Fruit fly (Drosophila melanogaster): ENCODE measurements around the gene qua.

Gene qua

DNA sequence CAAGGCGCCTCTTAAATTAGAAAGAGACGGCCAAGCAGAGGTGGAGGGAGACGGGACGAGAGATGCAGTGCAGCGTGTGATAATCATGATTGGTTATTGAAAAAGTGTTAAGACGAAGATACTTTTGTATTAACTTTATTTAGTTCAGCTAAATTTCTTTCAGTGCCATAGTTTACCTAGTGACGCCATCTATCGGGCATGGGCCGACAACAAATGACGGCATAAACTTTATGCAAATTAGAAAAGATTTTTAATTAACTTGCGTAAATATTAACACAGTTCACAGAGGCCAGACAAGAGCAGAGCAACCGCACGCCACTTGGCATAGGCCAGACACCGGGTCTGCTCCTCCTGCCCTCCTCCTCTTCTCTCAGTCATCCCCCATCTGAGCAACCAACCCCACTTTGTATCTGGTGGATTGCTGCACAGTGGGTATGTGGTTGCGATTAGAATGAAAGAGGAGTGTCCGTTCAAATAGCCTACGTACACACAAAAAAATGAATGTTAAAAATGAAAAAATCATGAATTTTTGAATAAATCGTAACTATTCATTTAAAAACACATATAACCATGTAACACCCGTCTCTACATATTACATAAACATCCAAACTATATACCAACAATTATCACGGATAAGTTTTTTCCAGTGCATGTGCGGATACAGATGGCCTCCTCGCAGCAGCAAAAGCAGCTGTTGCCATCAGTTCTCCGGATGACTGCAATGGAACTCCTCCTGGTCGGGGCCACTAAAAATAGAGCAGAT is 30.9 kb downstream of the qua start (continued):
- TF ChIP-seq CG4318 (GFP tag; optimal IDR thresholded peaks at IDR 0.05) (peak; percentile 80), Eip75B (GFP tag; optimal IDR thresholded peaks at IDR 0.05) (peak; percentile 79), svp (GFP tag) (no peak), Sox15 (GFP tag; optimal IDR thresholded peaks at IDR 0.05) (peak; percentile 23), Met (GFP tag; optimal IDR thresholded peaks at IDR 0.05) (peak; percentile 57), esn (GFP tag; optimal IDR thresholded peaks at IDR 0.05) (peak; percentile 61), CG32006 (GFP tag; optimal IDR thresholded peaks at IDR 0.05) (peak; percentile 85), Hr4 (GFP tag; optimal IDR thresholded peaks at IDR 0.05) (peak; percentile 90), topi (GFP tag; optimal IDR thresholded peaks at IDR 0.05) (peak; percentile 50), spab (GFP tag; optimal IDR thresholded peaks at IDR 0.05) (peak; percentile 64), CG3919 (GFP tag; optimal IDR thresholded peaks at IDR 0.05) (peak; percentile 84), CG8119 (GFP tag; IDR thresholded peaks at IDR 0.05) (peak; percentile 88), acj6 (GFP tag; optimal IDR thresholded peaks at IDR 0.05) (peak; percentile 80), Sox102F (GFP tag; optimal IDR thresholded peaks at IDR 0.05) (peak; percentile 52), eg (GFP tag; IDR thresholded peaks at IDR 0.05) (peak; percentile 89)

DNA sequence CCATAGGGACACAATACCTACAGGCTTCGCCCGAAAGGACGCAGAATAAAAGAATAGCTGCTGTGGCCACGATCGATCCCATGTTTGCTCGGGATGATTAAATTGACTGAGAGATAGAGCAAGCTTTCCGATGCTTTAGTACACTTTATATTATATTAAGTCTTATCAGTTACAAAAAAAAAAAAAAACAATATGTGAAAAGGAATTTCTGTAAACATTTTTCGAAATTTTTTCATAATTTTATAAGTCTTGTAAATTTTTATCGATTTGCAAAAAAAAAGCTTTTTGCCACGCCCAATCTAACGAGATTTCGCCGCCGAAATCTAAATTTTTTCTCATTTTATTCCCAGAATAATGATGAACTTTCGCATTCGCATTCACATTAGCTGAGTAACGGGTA is 39.1 kb downstream of the qua start, which contains the start of gene CG18563:
TSS of gene CG18563 (minus strand) at position 101 of the 400 bp plus-strand sequence.
- TF ChIP-seq CG11762 (GFP tag; optimal IDR thresholded peaks at IDR 0.05; ENCODE audit: insufficient read depth) (no peak), Eip78C (GFP tag) (peak; percentile 23)

- no peak for TF ChIP-seq Gug (GFP tag; IDR thresholded peaks at IDR 0.05)
- TF ChIP-seq CG8119 (GFP tag; IDR thresholded peaks at IDR 0.05) = no peak
- TF ChIP-seq cyc (GFP tag; optimal IDR thresholded peaks at IDR 0.05) = no peak
- TF ChIP-seq Eip78C (GFP tag) = peak; percentile 40
Measured at dm6 chr2L:17455823-17456222, 41.2 kb downstream of the qua start, which contains the start of gene SPH93. Gene SPH93 (minus strand): TSS chr2L:17455923.

dm6 chr2L:17452624-17453023 is 44.4 kb downstream of the qua start, which contains the start of gene CG5050:
Gene CG5050 (plus strand): TSS chr2L:17452924.
- no peak for TF ChIP-seq CG11902 (GFP tag; optimal IDR thresholded peaks at IDR 0.05)
- TF ChIP-seq Eip78C (GFP tag) = peak; percentile 22

DNA sequence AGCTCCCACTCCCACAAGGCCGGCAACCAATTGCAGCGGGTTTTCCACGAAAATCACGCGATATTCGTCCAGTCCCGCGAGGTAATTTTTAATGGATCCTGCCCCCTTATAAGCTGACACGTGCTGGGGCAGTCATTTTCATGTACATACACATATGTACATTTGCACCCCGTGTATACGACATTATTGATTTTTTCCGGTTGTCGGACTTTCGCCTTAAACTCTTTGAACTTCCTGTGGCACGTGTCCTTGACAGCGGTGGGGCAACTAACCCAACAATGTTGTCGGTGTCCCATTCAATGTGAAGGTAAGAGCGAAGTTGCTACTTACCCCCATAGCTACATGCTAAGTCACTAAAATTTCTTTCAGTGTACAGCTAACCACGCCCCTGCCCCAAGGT is 44.9 kb downstream of the qua start:
- TF ChIP-seq Gug (GFP tag; IDR thresholded peaks at IDR 0.05) (no peak), svp (GFP tag) (peak; percentile 62)

- TF ChIP-seq acj6 (GFP tag; optimal IDR thresholded peaks at IDR 0.05) (peak; percentile 78), OdsH (GFP tag; optimal IDR thresholded peaks at IDR 0.05) (peak; percentile 83), net (GFP tag; optimal IDR thresholded peaks at IDR 0.05) (peak; percentile 81), CG31627 (GFP tag; optimal IDR thresholded peaks at IDR 0.05) (peak; percentile 70), dac (GFP tag; optimal IDR thresholded peaks at IDR 0.05) (no peak), CG8119 (GFP tag; IDR thresholded peaks at IDR 0.05) (peak; percentile 63; the same call in 2 of the 3 replicates), Met (GFP tag; optimal IDR thresholded peaks at IDR 0.05) (peak; percentile 81), Ets21C (GFP tag; optimal IDR thresholded peaks at IDR 0.05) (peak; percentile 59), topi (GFP tag; optimal IDR thresholded peaks at IDR 0.05) (peak; percentile 84), CG34406 (GFP tag; optimal IDR thresholded peaks at IDR 0.05) (peak; percentile 86), esn (GFP tag; optimal IDR thresholded peaks at IDR 0.05) (peak; percentile 86), CG11762 (GFP tag; optimal IDR thresholded peaks at IDR 0.05; ENCODE audit: insufficient read depth) (peak; percentile 62), CG8319 (GFP tag; optimal IDR thresholded peaks at IDR 0.05) (peak; percentile 49), CG6808 (GFP tag; optimal IDR thresholded peaks at IDR 0.05) (peak; percentile 61), CG10669 (GFP tag; optimal IDR thresholded peaks at IDR 0.05) (peak; percentile 71), CG10631 (GFP tag; optimal IDR thresholded peaks at IDR 0.05) (peak; percentile 71), fd85E (GFP tag; optimal IDR thresholded peaks at IDR 0.05) (peak; percentile 28), Eip75B (GFP tag; optimal IDR thresholded peaks at IDR 0.05) (peak; percentile 78), cyc (GFP tag; optimal IDR thresholded peaks at IDR 0.05) (peak; percentile 65), Eip93F (GFP tag; optimal IDR thresholded peaks at IDR 0.05) (no peak), CG4318 (GFP tag; optimal IDR thresholded peaks at IDR 0.05) (peak; percentile 47), Ets96B (tag; optimal IDR thresholded peaks at IDR 0.05) (peak; percentile 62), svp (GFP tag) (peak; percentile 88), CG6854 (GFP tag; optimal IDR thresholded peaks at IDR 0.05) (peak; percentile 23), pdm3 (GFP tag; optimal IDR thresholded peaks at IDR 0.05) (peak; percentile 78), vri (GFP tag; optimal IDR thresholded peaks at IDR 0.05) (peak; percentile 31)
Measured at dm6 chr2L:17450505-17451415, 46.2 kb downstream of the qua start.

Measured in whole organism, prepupa.